Fruit fly (Drosophila melanogaster) whole organism, embryonic: ENCODE results near the gene IntS10.

Experiments used
- BEAF-32 ChIP-seq: fragments of 200-800 bp; sonication (Bioruptor generic); optimal IDR thresholded peaks from 3 replicates; lab custom pipeline; 2017; ENCODE audit warnings: missing biosample characterization, missing genetic modification characterization, mild to moderate bottlenecking, moderate library complexity, missing genetic modification reagents
- CG10462 ChIP-seq: fragments of 200-800 bp; sonication (Bioruptor generic); optimal IDR thresholded peaks from 2 replicates; lab custom pipeline; 2016; ENCODE audit warnings: missing biosample characterization, missing genetic modification characterization
- CG16779 ChIP-seq: fragments of 200-800 bp; sonication (Bioruptor generic); IDR thresholded peaks from 2 replicates; pipeline ENCODE4 v1.3.6; 2022; ENCODE audit warnings: missing biosample characterization, missing genetic modification characterization
- CG7786 ChIP-seq: fragments of 200-800 bp; sonication (Bioruptor generic); optimal IDR thresholded peaks from 2 replicates; lab custom pipeline; 2016; ENCODE audit warnings: missing biosample characterization, missing genetic modification characterization
- prd ChIP-seq, 3 experiments: fragments of >200 bp in 2 of 3; fragments of 200-800 bp in 1 of 3; sonication (Bioruptor generic) in 1 of 3; optimal IDR thresholded peaks in 2 of 3; IDR thresholded peaks in 1 of 3; 2 replicates in 2 of 3; 3 replicates in 1 of 3; pipeline versions ENCODE4 v1.3.6 to Lab custom; 2017 to 2022; ENCODE audit warnings: missing biosample characterization in 1 of 3, missing genetic modification characterization in 1 of 3

DNA sequence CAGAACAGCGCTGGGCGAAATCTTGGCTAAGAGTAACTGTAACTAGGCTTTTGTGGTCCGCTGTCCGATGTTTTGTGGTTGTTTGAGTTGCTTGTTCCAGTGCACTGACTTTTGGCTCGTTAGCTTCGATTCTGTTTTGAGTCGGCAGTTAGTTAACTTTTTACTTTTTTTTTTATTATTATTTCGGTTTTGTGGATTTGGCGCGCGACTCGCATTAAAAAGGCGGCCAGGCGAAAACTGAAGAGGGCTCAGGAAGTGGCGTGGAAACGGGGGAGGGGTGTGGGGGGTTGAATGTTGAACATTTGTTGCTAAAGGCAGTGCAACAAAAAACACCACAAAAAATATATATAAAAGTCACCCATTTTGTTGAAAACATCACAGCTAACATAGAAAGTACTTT lies 23.1 kb upstream of the IntS10 start:
- TF ChIP-seq prd (optimal IDR thresholded peaks at IDR 0.05; lab: Kevin White, UChicago): no peak
- TF ChIP-seq prd (GFP tag; IDR thresholded peaks at IDR 0.05; lab: Robert Waterston, UW): no peak
- no peak for TF ChIP-seq BEAF-32 (GFP tag; lab: Kevin White, UChicago)
- TF ChIP-seq CG16779 (GFP tag; lab: Robert Waterston, UW): no peak
- no peak for TF ChIP-seq CG7786
- TF ChIP-seq CG10462 (GFP tag; lab: Kevin White, UChicago): no peak
